Worm (Caenorhabditis elegans): Measurements from ENCODE around the gene ric-3.

ric-3 gene

DNA sequence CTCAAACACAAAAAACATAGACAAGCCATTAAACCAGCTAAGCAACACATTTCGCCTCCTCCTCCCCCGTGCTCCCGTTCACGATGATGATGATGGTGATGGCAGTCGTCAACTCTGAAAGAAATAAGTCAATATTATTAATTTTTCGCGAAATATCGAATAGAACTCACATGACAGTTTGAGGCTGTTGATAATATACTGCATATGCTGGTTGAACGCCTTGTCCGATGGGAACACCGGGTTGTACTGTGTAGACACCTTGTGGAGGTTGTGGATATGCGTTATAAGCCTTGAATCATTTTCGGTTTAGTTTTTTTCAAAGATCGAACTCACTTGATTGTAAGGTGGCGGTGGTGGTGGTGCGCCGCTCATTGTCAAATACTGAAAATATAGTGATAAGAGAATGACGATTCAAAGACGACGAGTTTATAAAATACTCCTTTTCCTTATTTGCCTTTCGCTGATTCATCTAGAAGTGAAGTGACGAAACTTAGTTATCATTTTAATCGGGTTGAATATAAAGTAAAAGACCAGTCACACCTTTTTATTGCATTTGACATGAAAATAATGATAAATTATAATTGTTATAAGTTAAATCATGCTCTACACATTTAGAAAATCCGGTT lies 26.1 kb upstream of the ric-3 start, which contains the start of gene C33H5.13:
Gene C33H5.13 (minus strand): TSS at position 443 of the 626 bp plus-strand sequence.
- TF ChIP-seq ceh-30 (tag; optimal IDR thresholded peaks at IDR 0.05): no peak
- no peak for TF ChIP-seq npax-4 (tag; optimal IDR thresholded peaks at IDR 0.05)
- TF ChIP-seq ceh-19 (GFP tag; optimal IDR thresholded peaks at IDR 0.05): no peak
- TF ChIP-seq sox-4 (tag; optimal IDR thresholded peaks at IDR 0.05): no peak
- no peak for TF ChIP-seq unc-86 (tag; optimal IDR thresholded peaks at IDR 0.05)
- no peak for TF ChIP-seq unc-42 (tag; optimal IDR thresholded peaks at IDR 0.05)
- TF ChIP-seq hlh-13 (GFP tag; optimal IDR thresholded peaks at IDR 0.05): no peak
- no peak for TF ChIP-seq fax-1 (tag; optimal IDR thresholded peaks at IDR 0.05)
- no peak for TF ChIP-seq fkh-10 (GFP tag; optimal IDR thresholded peaks at IDR 0.05)
- TF ChIP-seq che-1 (tag; optimal IDR thresholded peaks at IDR 0.05): no peak
- TF ChIP-seq pqm-1 (tag; optimal IDR thresholded peaks at IDR 0.05): no peak

DNA sequence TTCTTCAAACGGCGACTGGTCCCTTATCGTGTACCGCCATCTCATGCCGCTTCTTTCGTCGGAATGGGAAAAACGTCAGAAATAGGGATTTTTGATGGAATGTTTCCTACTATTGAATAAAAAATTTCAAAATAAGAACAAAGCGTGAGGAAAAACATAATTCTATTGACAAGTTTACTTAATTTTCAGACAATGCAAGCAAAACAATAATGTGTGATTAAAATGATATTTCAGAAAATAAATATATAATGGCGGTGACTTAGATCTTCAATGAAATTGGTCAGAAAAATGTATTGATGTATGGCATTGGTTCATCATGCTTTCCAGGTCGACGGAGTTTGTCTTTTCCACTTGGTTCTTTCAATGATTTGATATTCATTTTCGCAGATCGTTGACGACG lies 23.3 kb upstream of the ric-3 start, which contains the start of gene ntp-1:
Gene ntp-1 (minus strand): TSS at position 101 of the 400 bp plus-strand sequence.
- no peak for TF ChIP-seq ztf-16 (tag; optimal IDR thresholded peaks at IDR 0.05)
- no peak for TF ChIP-seq nhr-11 (tag; optimal IDR thresholded peaks at IDR 0.05)
- no peak for TF ChIP-seq sox-2 (GFP tag; IDR thresholded peaks at IDR 0.05)
- no peak for TF ChIP-seq fkh-6 (tag; optimal IDR thresholded peaks at IDR 0.05)
- no peak for TF ChIP-seq hlh-6 (tag; optimal IDR thresholded peaks at IDR 0.05)
- no peak for TF ChIP-seq elt-4 (tag; optimal IDR thresholded peaks at IDR 0.05)
- TF ChIP-seq gmeb-2 (tag; optimal IDR thresholded peaks at IDR 0.05): no peak
- TF ChIP-seq tbx-7 (tag; optimal IDR thresholded peaks at IDR 0.05): no peak
- no peak for TF ChIP-seq Y22D7AL.16 (tag; optimal IDR thresholded peaks at IDR 0.05)
- TF ChIP-seq ceh-45 (GFP tag; IDR thresholded peaks at IDR 0.05): no peak
- TF ChIP-seq unc-42 (tag; optimal IDR thresholded peaks at IDR 0.05): no peak
- TF ChIP-seq pax-1 (tag; optimal IDR thresholded peaks at IDR 0.05): no peak

DNA sequence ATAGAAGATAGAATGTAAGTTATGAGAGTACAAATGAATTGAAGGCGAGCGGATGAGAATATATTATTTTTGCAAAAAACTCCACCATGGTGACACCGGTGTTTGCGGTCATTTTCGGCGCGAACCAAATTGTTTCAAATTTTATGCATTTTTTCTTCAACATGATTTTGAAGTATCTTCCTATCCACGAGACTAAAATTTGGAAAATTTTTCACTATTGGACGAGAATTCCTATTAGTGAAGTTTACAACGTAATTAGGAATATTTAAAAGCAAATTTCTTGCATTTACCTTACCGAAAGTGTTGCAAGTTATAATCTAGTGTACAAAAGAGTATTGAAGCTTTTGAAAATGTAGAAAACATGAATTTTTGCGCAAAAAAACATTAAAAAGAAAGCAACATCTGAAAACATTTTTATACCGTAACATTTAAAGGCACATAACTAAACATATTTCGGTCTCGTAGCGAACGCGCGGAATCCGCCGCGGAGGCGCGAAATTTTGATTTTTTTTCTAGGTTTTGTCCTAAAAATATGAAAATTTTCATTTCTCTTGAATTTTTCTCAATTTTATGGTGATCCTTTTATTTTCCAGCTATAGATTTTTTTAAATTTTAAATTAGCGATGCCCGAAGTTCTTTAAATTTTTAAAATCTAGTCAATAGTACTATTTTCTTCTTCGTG lies 21.5 kb upstream of the ric-3 start, which contains the start of gene sgo-1:
Gene sgo-1 (minus strand): TSS at position 51 of the 682 bp plus-strand sequence.
- TF ChIP-seq sox-2 (GFP tag; IDR thresholded peaks at IDR 0.05): no peak
- no peak for TF ChIP-seq odd-2 (tag; optimal IDR thresholded peaks at IDR 0.05)
- TF ChIP-seq K02D7.2 (tag; optimal IDR thresholded peaks at IDR 0.05): no peak
- TF ChIP-seq unc-42 (tag; optimal IDR thresholded peaks at IDR 0.05): no peak
- TF ChIP-seq C08G9.2 (tag; optimal IDR thresholded peaks at IDR 0.05): no peak
- no peak for TF ChIP-seq dmd-4 (tag; optimal IDR thresholded peaks at IDR 0.05; ENCODE audit: borderline replicate concordance)
- no peak for TF ChIP-seq unc-55 (GFP tag; optimal IDR thresholded peaks at IDR 0.05)
- no peak for TF ChIP-seq K09A11.1 (tag; optimal IDR thresholded peaks at IDR 0.05; ENCODE audit: insufficient read depth)
- TF ChIP-seq ceh-2 (tag; optimal IDR thresholded peaks at IDR 0.05): no peak
- no peak for TF ChIP-seq dve-1 (tag; optimal IDR thresholded peaks at IDR 0.05)
- no peak for TF ChIP-seq pax-1 (tag; optimal IDR thresholded peaks at IDR 0.05)
- TF ChIP-seq ahr-1 (tag; optimal IDR thresholded peaks at IDR 0.05): no peak
- no peak for TF ChIP-seq madf-2 (tag; optimal IDR thresholded peaks at IDR 0.05)
- TF ChIP-seq ceh-22 (tag; optimal IDR thresholded peaks at IDR 0.05): no peak
- TF ChIP-seq pha-2 (tag; optimal IDR thresholded peaks at IDR 0.05): no peak
- TF ChIP-seq ceh-6 (GFP tag; optimal IDR thresholded peaks at IDR 0.05): no peak
- no peak for TF ChIP-seq unc-86 (tag; optimal IDR thresholded peaks at IDR 0.05)

DNA sequence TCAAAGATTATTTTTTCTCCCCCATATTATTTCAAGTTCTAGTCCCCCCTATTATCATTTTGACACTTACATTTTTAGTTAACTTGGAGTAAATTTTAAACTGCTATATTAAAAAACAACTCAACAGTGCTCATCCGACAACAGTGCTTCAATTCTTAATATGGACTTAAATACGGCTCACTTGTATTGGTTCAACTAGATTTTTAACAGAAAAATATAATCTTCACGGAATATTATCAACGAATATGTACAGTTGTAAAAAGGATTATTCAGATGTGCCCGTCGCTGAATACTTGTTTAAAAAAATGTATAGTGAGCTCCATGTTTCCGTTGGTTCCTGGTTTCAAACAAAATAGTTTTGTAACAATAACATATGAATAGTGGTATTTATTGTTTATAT lies 17.7 kb upstream of the ric-3 start:
- TF ChIP-seq K02D7.2 (tag; optimal IDR thresholded peaks at IDR 0.05) (no peak), ttx-3 (tag; optimal IDR thresholded peaks at IDR 0.05) (no peak), hlh-30 (tag; optimal IDR thresholded peaks at IDR 0.05; ENCODE audit: insufficient read depth) (no peak), ama-1 (optimal IDR thresholded peaks at IDR 0.05) (no peak), unc-3 (GFP tag; conservative IDR thresholded peaks at IDR 0.05) (no peak), unc-3 (tag; optimal IDR thresholded peaks at IDR 0.05) (no peak)
